Fruit fly (Drosophila melanogaster) whole organism, embryonic: ENCODE measurements around the gene Uba4.

ENCODE experiments used
- Ada2b ChIP-seq: fragments of 200-800 bp; sonication (Bioruptor generic); IDR thresholded peaks from 2 replicates; pipeline ENCODE4 v1.3.6; 2022; ENCODE audit warnings: missing biosample characterization, missing genetic modification characterization
- Atf-2 ChIP-seq: fragments of 200-800 bp; sonication (Bioruptor generic); optimal IDR thresholded peaks from 2 replicates; lab custom pipeline; 2016; ENCODE audit warnings: missing biosample characterization, missing genetic modification characterization
- Blimp-1 ChIP-seq: fragments of 200-800 bp; sonication (Bioruptor generic); optimal IDR thresholded peaks from 3 replicates; lab custom pipeline; 2018; ENCODE audit warnings: missing biosample characterization, missing genetic modification characterization, mild to moderate bottlenecking, moderate library complexity, missing genetic modification reagents
- C15 ChIP-seq: fragments of 200-800 bp; sonication (Bioruptor generic); IDR thresholded peaks from 3 replicates; pipeline ENCODE4 v1.3.6; 2022; ENCODE audit warnings: missing biosample characterization, missing genetic modification characterization
- CG10654 ChIP-seq: fragments of 200-800 bp; sonication (Bioruptor generic); optimal IDR thresholded peaks from 2 replicates; lab custom pipeline; 2016; ENCODE audit warnings: missing biosample characterization, missing genetic modification characterization
- CG11696 ChIP-seq: fragments of 200-800 bp; sonication (Bioruptor generic); IDR thresholded peaks from 2 replicates; pipeline ENCODE4 v1.3.6; 2022; ENCODE audit warnings: missing biosample characterization, missing genetic modification characterization
- CG15011 ChIP-seq: fragments of 200-800 bp; sonication (Bioruptor generic); optimal IDR thresholded peaks from 3 replicates; lab custom pipeline; 2018; ENCODE audit warnings: missing biosample characterization, mild to moderate bottlenecking, missing genetic modification characterization
- CG1602 ChIP-seq: fragments of 200-800 bp; sonication (Bioruptor generic); optimal IDR thresholded peaks from 3 replicates; lab custom pipeline; 2016; ENCODE audit warnings: missing biosample characterization, missing genetic modification characterization
- CG16779 ChIP-seq: fragments of 200-800 bp; sonication (Bioruptor generic); IDR thresholded peaks from 2 replicates; pipeline ENCODE4 v1.3.6; 2022; ENCODE audit warnings: missing biosample characterization, missing genetic modification characterization
- CG16863 ChIP-seq: fragments of 200-800 bp; sonication (Bioruptor generic); optimal IDR thresholded peaks from 3 replicates; lab custom pipeline; 2016; ENCODE audit warnings: missing biosample characterization, missing genetic modification characterization
- CG18476 ChIP-seq: fragments of 200-800 bp; sonication (Bioruptor generic); optimal IDR thresholded peaks from 2 replicates; lab custom pipeline; 2016; ENCODE audit warnings: missing biosample characterization, mild to moderate bottlenecking, missing genetic modification characterization
- CG2199 ChIP-seq: fragments of 200-800 bp; sonication (Bioruptor generic); IDR thresholded peaks from 3 replicates; pipeline ENCODE4 v1.3.6; 2022; ENCODE audit warnings: missing biosample characterization, missing genetic modification characterization
- CG3281 ChIP-seq: fragments of 200-800 bp; sonication (Bioruptor generic); optimal IDR thresholded peaks from 3 replicates; lab custom pipeline; 2017; ENCODE audit warnings: missing biosample characterization, mild to moderate bottlenecking, missing genetic modification characterization
- CG4404 ChIP-seq: fragments of 200-800 bp; sonication (Bioruptor generic); IDR thresholded peaks from 2 replicates; pipeline ENCODE4 v1.3.6; 2022; ENCODE audit warnings: missing biosample characterization, missing genetic modification characterization
- CG6175 ChIP-seq: fragments of 200-800 bp; sonication (Bioruptor generic); IDR thresholded peaks from 3 replicates; pipeline ENCODE4 v1.3.6; 2022; ENCODE audit warnings: missing biosample characterization, missing genetic modification characterization
- CG9797 ChIP-seq: fragments of 200-800 bp; sonication (Bioruptor generic); optimal IDR thresholded peaks from 3 replicates; lab custom pipeline; 2018; ENCODE audit warnings: missing biosample characterization, mild to moderate bottlenecking, missing genetic modification characterization
- CG9876 ChIP-seq: fragments of 200-800 bp; sonication (Bioruptor generic); optimal IDR thresholded peaks from 2 replicates; lab custom pipeline; 2016; ENCODE audit warnings: missing biosample characterization, missing genetic modification characterization
- CHES-1-like ChIP-seq: fragments of 200-800 bp; sonication (Bioruptor generic); optimal IDR thresholded peaks from 2 replicates; lab custom pipeline; 2016; ENCODE audit warnings: missing biosample characterization, missing genetic modification characterization
- D19B ChIP-seq: fragments of 200-800 bp; sonication (Bioruptor generic); optimal IDR thresholded peaks from 2 replicates; lab custom pipeline; 2017; ENCODE audit warnings: missing biosample characterization, mild to moderate bottlenecking, missing genetic modification characterization
- Drgx ChIP-seq: fragments of 200-800 bp; sonication (Bioruptor generic); IDR thresholded peaks from 2 replicates; pipeline ENCODE4 v1.3.6; 2022; ENCODE audit warnings: missing biosample characterization, missing genetic modification characterization
- E2f1 ChIP-seq: fragments of 200-800 bp; sonication (Bioruptor generic); IDR thresholded peaks from 2 replicates; pipeline ENCODE4 v1.3.6; 2022; ENCODE audit warnings: missing biosample characterization, missing genetic modification characterization
- Hr39 ChIP-seq: fragments of >200 bp; optimal IDR thresholded peaks from 2 replicates; lab custom pipeline; 2017
- Lim3 ChIP-seq: fragments of 200-800 bp; sonication (Bioruptor generic); IDR thresholded peaks from 2 replicates; pipeline ENCODE4 v1.3.6; 2022; ENCODE audit warnings: missing biosample characterization, missing genetic modification characterization
- MBD-R2 ChIP-seq: fragments of 200-800 bp; sonication (Bioruptor generic); IDR thresholded peaks from 2 replicates; pipeline ENCODE4 v1.3.6; 2022; ENCODE audit warnings: missing biosample characterization, missing genetic modification characterization
- Max ChIP-seq: fragments of 200-800 bp; sonication (Bioruptor generic); optimal IDR thresholded peaks from 2 replicates; lab custom pipeline; 2016; ENCODE audit warnings: missing biosample characterization, mild to moderate bottlenecking, missing genetic modification characterization
- NC2β ChIP-seq: fragments of 200-800 bp; sonication (Bioruptor generic); optimal IDR thresholded peaks from 2 replicates; lab custom pipeline; 2016; ENCODE audit warnings: missing biosample characterization, missing genetic modification characterization
- Oli ChIP-seq: fragments of 200-800 bp; sonication (Bioruptor generic); optimal IDR thresholded peaks from 2 replicates; lab custom pipeline; 2018; ENCODE audit warnings: missing biosample characterization, mild to moderate bottlenecking, missing genetic modification characterization, moderate library complexity
- Optix ChIP-seq: fragments of 200-800 bp; sonication (Bioruptor generic); IDR thresholded peaks from 3 replicates; pipeline ENCODE4 v1.3.6; 2022; ENCODE audit warnings: missing biosample characterization, missing genetic modification characterization
- Sox100B ChIP-seq: fragments of 200-800 bp; sonication (Bioruptor generic); optimal IDR thresholded peaks from 3 replicates; lab custom pipeline; 2018; ENCODE audit warnings: missing biosample characterization, mild to moderate bottlenecking, missing genetic modification characterization
- Ssrp ChIP-seq: fragments of 200-800 bp; sonication (Bioruptor generic); optimal IDR thresholded peaks from 2 replicates; lab custom pipeline; 2018; ENCODE audit warnings: missing biosample characterization, mild to moderate bottlenecking, missing genetic modification characterization, moderate library complexity
- Xbp1 ChIP-seq: fragments of 200-800 bp; sonication (Bioruptor generic); optimal IDR thresholded peaks from 3 replicates; lab custom pipeline; 2016; ENCODE audit warnings: missing biosample characterization, mild to moderate bottlenecking, missing genetic modification characterization
- aop ChIP-seq: fragments of 200-800 bp; sonication (Bioruptor generic); IDR thresholded peaks from 2 replicates; pipeline ENCODE4 v1.3.6; 2022; ENCODE audit warnings: missing biosample characterization, missing genetic modification characterization
- br ChIP-seq: fragments of >200 bp; optimal IDR thresholded peaks from 2 replicates; lab custom pipeline; 2017
- cato ChIP-seq: fragments of 200-800 bp; sonication (Bioruptor generic); optimal IDR thresholded peaks from 2 replicates; lab custom pipeline; 2016; ENCODE audit warnings: missing biosample characterization, missing genetic modification characterization, borderline replicate concordance
- cg ChIP-seq: fragments of 200-800 bp; sonication (Bioruptor generic); optimal IDR thresholded peaks from 3 replicates; lab custom pipeline; 2019; ENCODE audit warnings: missing biosample characterization, mild to moderate bottlenecking, missing genetic modification characterization, moderate library complexity
- chm ChIP-seq: fragments of 200-800 bp; sonication (Bioruptor generic); IDR thresholded peaks from 2 replicates; pipeline ENCODE4 v1.3.6; 2022; ENCODE audit warnings: missing biosample characterization, missing genetic modification characterization
- ci ChIP-seq: fragments of 200-800 bp; sonication (Bioruptor generic); IDR thresholded peaks from 3 replicates; pipeline ENCODE4 v1.3.6; 2022; ENCODE audit warnings: missing biosample characterization, missing genetic modification characterization
- crp ChIP-seq, 2 experiments: fragments of 200-800 bp; sonication (Bioruptor generic); optimal IDR thresholded peaks; 2 replicates in 1 of 2; 3 replicates in 1 of 2; lab custom pipeline; 2017; ENCODE audit warnings: missing biosample characterization in 2 of 2, missing genetic modification characterization in 2 of 2, mild to moderate bottlenecking in 1 of 2, moderate library complexity in 1 of 2
- danr ChIP-seq: fragments of 200-800 bp; sonication (Bioruptor generic); IDR thresholded peaks from 2 replicates; pipeline ENCODE4 v1.3.6; 2022; ENCODE audit warnings: missing biosample characterization, missing genetic modification characterization
- ewg ChIP-seq: fragments of 200-800 bp; sonication (Bioruptor generic); optimal IDR thresholded peaks from 3 replicates; lab custom pipeline; 2017; ENCODE audit warnings: mild to moderate bottlenecking, missing biosample characterization, missing genetic modification reagents, missing genetic modification characterization
- exex ChIP-seq: fragments of 200-800 bp; sonication (Bioruptor generic); optimal IDR thresholded peaks from 4 replicates; lab custom pipeline; 2018; ENCODE audit warnings: missing biosample characterization, mild to moderate bottlenecking, missing genetic modification characterization, moderate library complexity
- hkb ChIP-seq, 2 experiments: fragments of 200-800 bp in 1 of 2; fragments of >200 bp in 1 of 2; sonication (Bioruptor generic) in 1 of 2; IDR thresholded peaks in 1 of 2; optimal IDR thresholded peaks in 1 of 2; 2 replicates each; pipeline versions ENCODE4 v1.3.6 to Lab custom; 2017 to 2022; ENCODE audit warnings: missing biosample characterization in 1 of 2, missing genetic modification characterization in 1 of 2
- prd ChIP-seq, 3 experiments: fragments of >200 bp in 2 of 3; fragments of 200-800 bp in 1 of 3; sonication (Bioruptor generic) in 1 of 3; optimal IDR thresholded peaks in 2 of 3; IDR thresholded peaks in 1 of 3; 2 replicates in 2 of 3; 3 replicates in 1 of 3; pipeline versions ENCODE4 v1.3.6 to Lab custom; 2017 to 2022; ENCODE audit warnings: missing biosample characterization in 1 of 3, missing genetic modification characterization in 1 of 3
- pros ChIP-seq: fragments of 200-800 bp; sonication (Bioruptor generic); optimal IDR thresholded peaks from 3 replicates; lab custom pipeline; 2019; ENCODE audit warnings: missing biosample characterization, mild to moderate bottlenecking, missing genetic modification characterization, moderate library complexity
- ro ChIP-seq: fragments of 200-800 bp; sonication (Bioruptor generic); IDR thresholded peaks from 2 replicates; pipeline ENCODE4 v1.3.6; 2022; ENCODE audit warnings: missing biosample characterization, missing genetic modification characterization
- salm ChIP-seq: fragments of 200-800 bp; sonication (Bioruptor generic); optimal IDR thresholded peaks from 2 replicates; lab custom pipeline; 2018; ENCODE audit warnings: missing biosample characterization, mild to moderate bottlenecking, missing genetic modification characterization
- schlank ChIP-seq: fragments of 200-800 bp; sonication (Bioruptor generic); optimal IDR thresholded peaks from 2 replicates; lab custom pipeline; 2018; ENCODE audit warnings: missing biosample characterization, mild to moderate bottlenecking, missing genetic modification characterization
- slbo ChIP-seq: fragments of 200-800 bp; sonication (Bioruptor generic); IDR thresholded peaks from 2 replicates; pipeline ENCODE4 v1.3.6; 2022; ENCODE audit warnings: missing biosample characterization, missing genetic modification characterization
- sug ChIP-seq: fragments of 200-800 bp; optimal IDR thresholded peaks from 2 replicates; lab custom pipeline; 2019; ENCODE audit warnings: missing biosample characterization, mild to moderate bottlenecking, missing genetic modification characterization, moderate library complexity
- vvl ChIP-seq: fragments of 200-800 bp; sonication (Bioruptor generic); IDR thresholded peaks from 2 replicates; pipeline ENCODE4 v1.3.6; 2022; ENCODE audit warnings: missing biosample characterization, missing genetic modification characterization
- zfh2 ChIP-seq: fragments of 200-800 bp; sonication (Bioruptor generic); optimal IDR thresholded peaks from 2 replicates; lab custom pipeline; 2016; ENCODE audit warnings: missing biosample characterization, missing genetic modification characterization

Gene Uba4

DNA sequence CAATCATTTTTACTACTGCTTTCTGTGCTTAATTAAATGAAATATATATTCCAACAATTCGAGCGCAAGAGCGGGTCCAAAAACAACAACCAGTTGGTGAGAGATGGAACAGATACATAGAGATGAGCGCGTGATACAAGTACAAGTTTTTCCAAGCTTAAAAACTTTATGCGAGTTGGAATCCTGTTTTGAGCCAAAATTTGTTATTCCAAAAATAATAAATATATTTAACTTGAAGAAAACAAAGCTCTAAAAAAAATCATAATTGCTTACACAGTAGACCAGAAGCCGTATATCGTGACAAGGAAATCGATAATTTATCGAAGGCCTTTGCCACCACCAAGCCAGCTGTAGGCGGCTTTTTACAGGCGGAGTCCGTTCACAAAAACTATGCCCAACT, 2.5 kb upstream of the Uba4 start, which contains the start of the genes CG13097 and PIG-U (continued):
- peak; percentile 68; the same call in 1 of the 2 replicates for TF ChIP-seq Drgx
- peak; percentile 82 for TF ChIP-seq CG1602 (GFP tag; lab: Kevin White, UChicago)
- no peak for TF ChIP-seq cg (GFP tag; lab: Kevin White, UChicago)
- no peak; the same call in 1 of the 3 replicates for TF ChIP-seq Optix
- TF ChIP-seq Sox100B (GFP tag; lab: Kevin White, UChicago): no peak
- peak; percentile 77 for TF ChIP-seq CG3281
- peak; percentile 50 for TF ChIP-seq schlank
- TF ChIP-seq ci (GFP tag; lab: Robert Waterston, UW): peak; percentile 77
- peak; percentile 54 for TF ChIP-seq exex (tag; lab: Kevin White, UChicago)
- TF ChIP-seq Hr39 (lab: Kevin White, UChicago): no peak
- TF ChIP-seq CG9876 (GFP tag; lab: Kevin White, UChicago): peak; percentile 35
- peak; percentile 85 for TF ChIP-seq zfh2 (GFP tag; lab: Kevin White, UChicago)
- TF ChIP-seq sug: peak; percentile 88
- TF ChIP-seq CG2199 (GFP tag; lab: Robert Waterston, UW): 0 out of 3 replicates have a peak, but pooled peaks have one; percentile 10
- TF ChIP-seq danr (GFP tag; lab: Robert Waterston, UW): peak; percentile 58; the same call in 1 of the 2 replicates
- peak; percentile 69 for TF ChIP-seq cato (GFP tag; lab: Kevin White, UChicago)
- TF ChIP-seq Blimp-1 (GFP tag; lab: Kevin White, UChicago): no peak
- TF ChIP-seq CG16779: no peak
- TF ChIP-seq ewg: peak; percentile 34
- peak; percentile 87 for TF ChIP-seq Xbp1 (GFP tag; lab: Kevin White, UChicago)
- TF ChIP-seq CG16863: peak; percentile 50
- peak; percentile 81 for TF ChIP-seq CHES-1-like
- no peak for TF ChIP-seq br (lab: Kevin White, UChicago)
- TF ChIP-seq CG4404 (GFP tag; lab: Robert Waterston, UW): peak; percentile 68
- TF ChIP-seq NC2β (GFP tag; lab: Kevin White, UChicago): peak; percentile 61
- peak; percentile 78 for TF ChIP-seq E2f1 (GFP tag; lab: Robert Waterston, UW)
- TF ChIP-seq ro (GFP tag; lab: Robert Waterston, UW): no peak
- TF ChIP-seq Atf-2 (GFP tag; lab: Kevin White, UChicago): peak; percentile 68
- TF ChIP-seq CG11696 (GFP tag; lab: Robert Waterston, UW): 0 out of 2 replicates have a peak, but pooled peaks have one; percentile 24
- TF ChIP-seq Oli: peak; percentile 57
- TF ChIP-seq salm (tag; lab: Kevin White, UChicago): peak; percentile 34
- TF ChIP-seq C15: no peak
- TF ChIP-seq CG9797 (GFP tag; lab: Kevin White, UChicago): peak; percentile 43
- no peak for TF ChIP-seq hkb (optimal IDR thresholded peaks at IDR 0.05; lab: Kevin White, UChicago)
- TF ChIP-seq hkb (GFP tag; IDR thresholded peaks at IDR 0.05; lab: Robert Waterston, UW): peak; percentile 75
- TF ChIP-seq vvl (GFP tag; lab: Robert Waterston, UW): peak; percentile 84
- TF ChIP-seq CG6175 (GFP tag; lab: Robert Waterston, UW): 0 out of 3 replicates have a peak, but pooled peaks have one; percentile 41
- peak; percentile 90 for TF ChIP-seq Max (GFP tag; lab: Kevin White, UChicago)
- TF ChIP-seq MBD-R2 (GFP tag; lab: Robert Waterston, UW): peak; percentile 91; the same call in 1 of the 2 replicates
- no peak for TF ChIP-seq aop
- peak; percentile 79 for TF ChIP-seq CG10654 (GFP tag; lab: Kevin White, UChicago)
- peak; percentile 63 for TF ChIP-seq Ssrp (tag; lab: Kevin White, UChicago)
- peak; percentile 86 for TF ChIP-seq CG18476 (GFP tag; lab: Kevin White, UChicago)
- peak; percentile 92 for TF ChIP-seq slbo (GFP tag; lab: Robert Waterston, UW)
- TF ChIP-seq Lim3: no peak
- TF ChIP-seq chm: peak; percentile 74
- no peak for TF ChIP-seq prd (optimal IDR thresholded peaks at IDR 0.05; lab: Kevin White, UChicago)
- peak; percentile 90 for TF ChIP-seq prd (GFP tag; IDR thresholded peaks at IDR 0.05; lab: Robert Waterston, UW)
- no peak for TF ChIP-seq CG15011 (GFP tag; lab: Kevin White, UChicago)
- TF ChIP-seq D19B (GFP tag; lab: Kevin White, UChicago): peak; percentile 46
- peak; percentile 82 for TF ChIP-seq Ada2b (GFP tag; lab: Robert Waterston, UW)
- TF ChIP-seq crp (GFP tag; optimal IDR thresholded peaks at IDR 0.05; lab: Kevin White, UChicago): peak; percentile 22 to 88
- TF ChIP-seq pros (GFP tag; lab: Kevin White, UChicago): no peak
